Worm (Caenorhabditis elegans): ENCODE measurements around the gene srw-91.

DNA sequence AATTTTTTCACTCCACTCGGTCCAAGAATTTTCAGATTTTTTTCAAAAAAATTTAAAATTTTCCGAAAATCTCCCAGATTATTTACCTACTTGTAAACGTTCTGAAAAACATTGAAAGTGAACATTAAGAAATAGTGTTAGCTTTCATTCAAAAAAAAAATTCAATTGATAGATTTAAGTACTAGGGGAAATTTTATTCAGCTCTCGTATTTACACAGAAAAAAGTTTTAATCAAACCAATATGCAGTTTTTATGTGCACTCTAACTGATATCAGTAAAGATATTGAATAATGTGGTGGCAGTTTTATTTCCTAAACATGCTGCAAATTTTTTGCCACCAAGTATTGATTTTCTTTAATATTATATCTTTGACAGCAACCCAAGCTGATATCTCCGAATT lies 12.5 kb downstream of the srw-91 start, which contains the start of gene irld-42:
- TF ChIP-seq ama-1 (optimal IDR thresholded peaks at IDR 0.05) (no peak), ets-7 (tag; optimal IDR thresholded peaks at IDR 0.05) (no peak), scrt-1 (GFP tag; IDR thresholded peaks at IDR 0.05) (no peak), hmg-4 (GFP tag; optimal IDR thresholded peaks at IDR 0.05) (no peak), pes-1 (GFP tag; IDR thresholded peaks at IDR 0.05) (no peak), ceh-36 (tag; optimal IDR thresholded peaks at IDR 0.05) (no peak), F13C5.2 (tag; optimal IDR thresholded peaks at IDR 0.05) (no peak), ceh-13 (GFP tag; optimal IDR thresholded peaks at IDR 0.05) (no peak), tbx-37 (GFP tag; conservative IDR thresholded peaks at IDR 0.05) (no peak), B0310.2 (tag; optimal IDR thresholded peaks at IDR 0.05) (no peak), hmbx-1 (tag; optimal IDR thresholded peaks at IDR 0.05) (no peak), aly-1 (tag; optimal IDR thresholded peaks at IDR 0.05) (no peak)
